Worm (Caenorhabditis elegans) whole organism, L4/young adult: Measurements from ENCODE around the gene F21C10.3.

Experiments used
- W03F9.2 ChIP-seq: fragments of 150-350 bp; optimal IDR thresholded peaks from 2 replicates; lab custom pipeline; 2014; ENCODE audit warnings: missing biosample characterization, missing genetic modification characterization
- dao-5 ChIP-seq: sonication (generic microtip); optimal IDR thresholded peaks from 2 replicates; lab custom pipeline; 2016; ENCODE audit warnings: missing genotype, missing genetic modification characterization, moderate library complexity, missing compliant biosample characterization
- him-1 ChIP-seq: sonication (generic microtip); optimal IDR thresholded peaks from 2 replicates; lab custom pipeline; 2016; ENCODE audit warnings: missing genotype, missing genetic modification reagents, missing genetic modification characterization, missing compliant biosample characterization

- TF ChIP-seq dao-5 (tag; lab: Kevin White, UChicago) (no peak), W03F9.2 (no peak), him-1 (tag; lab: Kevin White, UChicago) (no peak)
Observed at ce11 chrV:9108219-9108618, 19.7 kb upstream of the F21C10.3 start, which contains the start of gene F21C10.18.
